Worm (Caenorhabditis elegans) whole organism, late embryonic: ENCODE data around the gene F49E11.7.

Source experiments
- T23F11.4 ChIP-seq: fragments of 200-800 bp; sonication (Bioruptor generic); optimal IDR thresholded peaks from 2 replicates; lab custom pipeline; 2018; ENCODE audit warnings: mild to moderate bottlenecking, missing genetic modification characterization, missing compliant biosample characterization
- pag-3 ChIP-seq: sonication (generic microtip); optimal IDR thresholded peaks from 2 replicates; lab custom pipeline; 2016; ENCODE audit warnings: missing compliant biosample characterization, missing genetic modification characterization, borderline replicate concordance

ce11 chrIV:13044980-13045379, 7.7 kb upstream of the F49E11.7 start:
- no peak for TF ChIP-seq pag-3 (tag; lab: Kevin White, UChicago)
- TF ChIP-seq T23F11.4, result no peak
